Fruit fly (Drosophila melanogaster): Measurements from ENCODE around the gene CG31730.

The CG31730 gene

dm6 chr2L:13259643-13260042 lies at the start of gene CG31730:
CG31730 (minus strand) TSS chr2L:13259743.
- TF ChIP-seq Hr38 (GFP tag; optimal IDR thresholded peaks at IDR 0.05) (no peak), CG11762 (GFP tag; optimal IDR thresholded peaks at IDR 0.05; ENCODE audit: insufficient read depth) (no peak), CG6854 (GFP tag; optimal IDR thresholded peaks at IDR 0.05) (no peak), Sox102F (GFP tag; optimal IDR thresholded peaks at IDR 0.05) (no peak)

dm6 chr2L:13306655-13307054 lies 47.1 kb upstream of the CG31730 start, which contains the start of gene CG43779:
CG43779 (minus strand) TSS chr2L:13306755.
- no peak for TF ChIP-seq esn (GFP tag; optimal IDR thresholded peaks at IDR 0.05)
- TF ChIP-seq Ets96B (tag; optimal IDR thresholded peaks at IDR 0.05): no peak
- no peak for TF ChIP-seq CG32006 (GFP tag; optimal IDR thresholded peaks at IDR 0.05)
- no peak for TF ChIP-seq CG8632 (GFP tag; optimal IDR thresholded peaks at IDR 0.05)
- no peak for TF ChIP-seq Eip75B (GFP tag; optimal IDR thresholded peaks at IDR 0.05)
- no peak for TF ChIP-seq net (GFP tag; optimal IDR thresholded peaks at IDR 0.05)
- TF ChIP-seq CG15336 (GFP tag; IDR thresholded peaks at IDR 0.05): no peak
- TF ChIP-seq dsx (GFP tag; optimal IDR thresholded peaks at IDR 0.05; ENCODE audit: poor library complexity, severe bottlenecking): no peak
- no peak for TF ChIP-seq CG11762 (GFP tag; optimal IDR thresholded peaks at IDR 0.05; ENCODE audit: insufficient read depth)
- TF ChIP-seq acj6 (GFP tag; optimal IDR thresholded peaks at IDR 0.05): no peak
- no peak for TF ChIP-seq CG34406 (GFP tag; optimal IDR thresholded peaks at IDR 0.05)
- TF ChIP-seq fd85E (GFP tag; optimal IDR thresholded peaks at IDR 0.05): no peak

dm6 chr2L:13305000-13305399 lies 45.5 kb upstream of the CG31730 start:
- TF ChIP-seq CG10669 (GFP tag; optimal IDR thresholded peaks at IDR 0.05): no peak
- TF ChIP-seq Eip93F (GFP tag; optimal IDR thresholded peaks at IDR 0.05): no peak
- no peak for TF ChIP-seq lz (GFP tag; optimal IDR thresholded peaks at IDR 0.05)
- no peak for TF ChIP-seq CG15336 (GFP tag; IDR thresholded peaks at IDR 0.05)

dm6 chr2L:13304488-13304887 lies 44.9 kb upstream of the CG31730 start, which contains the start of gene CG16825:
CG16825 (plus strand) TSS chr2L:13304788.
- TF ChIP-seq CG6276 (GFP tag; optimal IDR thresholded peaks at IDR 0.05): no peak
- TF ChIP-seq acj6 (GFP tag; optimal IDR thresholded peaks at IDR 0.05): no peak
- no peak for TF ChIP-seq Met (GFP tag; optimal IDR thresholded peaks at IDR 0.05)
- TF ChIP-seq CG6808 (GFP tag; optimal IDR thresholded peaks at IDR 0.05): no peak
- no peak for TF ChIP-seq fd85E (GFP tag; optimal IDR thresholded peaks at IDR 0.05)
- no peak for TF ChIP-seq CG6792 (GFP tag; optimal IDR thresholded peaks at IDR 0.05)
- no peak for TF ChIP-seq net (GFP tag; optimal IDR thresholded peaks at IDR 0.05)
- TF ChIP-seq CG8319 (GFP tag; optimal IDR thresholded peaks at IDR 0.05): no peak
- TF ChIP-seq topi (GFP tag; optimal IDR thresholded peaks at IDR 0.05): no peak
- TF ChIP-seq CG11294 (GFP tag; IDR thresholded peaks at IDR 0.05): no peak
- TF ChIP-seq CG6163 (GFP tag; IDR thresholded peaks at IDR 0.05): no peak
- TF ChIP-seq Hr39 (GFP tag; optimal IDR thresholded peaks at IDR 0.05): no peak
- no peak for TF ChIP-seq CG3032 (tag; optimal IDR thresholded peaks at IDR 0.05)
- TF ChIP-seq cyc (GFP tag; optimal IDR thresholded peaks at IDR 0.05): no peak
- no peak for TF ChIP-seq CG10631 (GFP tag; optimal IDR thresholded peaks at IDR 0.05)
- TF ChIP-seq CG6854 (GFP tag; optimal IDR thresholded peaks at IDR 0.05): no peak
- no peak for TF ChIP-seq CG32006 (GFP tag; optimal IDR thresholded peaks at IDR 0.05)
- TF ChIP-seq fd59A (GFP tag; optimal IDR thresholded peaks at IDR 0.05): no peak
- no peak for TF ChIP-seq CG11762 (GFP tag; optimal IDR thresholded peaks at IDR 0.05; ENCODE audit: insufficient read depth)
- no peak for TF ChIP-seq svp (GFP tag)

- TF ChIP-seq esn (GFP tag; optimal IDR thresholded peaks at IDR 0.05): no peak
- TF ChIP-seq acj6 (GFP tag; optimal IDR thresholded peaks at IDR 0.05): no peak
- no peak for TF ChIP-seq vri (GFP tag; optimal IDR thresholded peaks at IDR 0.05)
- TF ChIP-seq Eip78C (GFP tag): no peak
- TF ChIP-seq dac (GFP tag; optimal IDR thresholded peaks at IDR 0.05): no peak
- no peak for TF ChIP-seq Sox14 (GFP tag; optimal IDR thresholded peaks at IDR 0.05)
- no peak for TF ChIP-seq CG3032 (tag; optimal IDR thresholded peaks at IDR 0.05)
- TF ChIP-seq CG16779 (tag; optimal IDR thresholded peaks at IDR 0.05): no peak
- TF ChIP-seq CG4318 (GFP tag; optimal IDR thresholded peaks at IDR 0.05): no peak
- TF ChIP-seq CG6854 (GFP tag; optimal IDR thresholded peaks at IDR 0.05): no peak
- no peak for TF ChIP-seq CG8632 (GFP tag; optimal IDR thresholded peaks at IDR 0.05)
- TF ChIP-seq pdm3 (GFP tag; optimal IDR thresholded peaks at IDR 0.05): no peak
- TF ChIP-seq CG31627 (GFP tag; optimal IDR thresholded peaks at IDR 0.05): no peak
- no peak for TF ChIP-seq CG9139 (GFP tag; optimal IDR thresholded peaks at IDR 0.05)
- no peak for TF ChIP-seq lz (GFP tag; optimal IDR thresholded peaks at IDR 0.05)
- no peak for TF ChIP-seq Hr39 (GFP tag; optimal IDR thresholded peaks at IDR 0.05)
- TF ChIP-seq Hr4 (GFP tag; optimal IDR thresholded peaks at IDR 0.05): no peak
- TF ChIP-seq ss (GFP tag; optimal IDR thresholded peaks at IDR 0.05): no peak
- TF ChIP-seq CG15336 (GFP tag; IDR thresholded peaks at IDR 0.05): no peak
Measured at dm6 chr2L:13296703-13297230, 37.2 kb upstream of the CG31730 start.
